Worm (Caenorhabditis elegans) whole organism, L1 larva: ENCODE results near the gene ZK377.15.

ENCODE experiments used
- alr-1 ChIP-seq: fragments of 200-800 bp; sonication (Bioruptor generic); optimal IDR thresholded peaks from 2 replicates; lab custom pipeline; 2018; ENCODE audit warnings: borderline replicate concordance, mild to moderate bottlenecking, missing genetic modification characterization, missing compliant biosample characterization
- ama-1 ChIP-seq: fragments of 150-350 bp; optimal IDR thresholded peaks from 2 replicates; lab custom pipeline; 2014
- elt-3 ChIP-seq, 6 experiments: fragments of 150-350 bp in 1 of 6; sonication (generic microtip); optimal IDR thresholded peaks; 2 replicates each; lab custom pipeline; 2017 to 2018; ENCODE audit warnings: missing biosample characterization in 6 of 6, missing genetic modification characterization in 6 of 6, inconsistent platforms in 1 of 6
- lin-13 ChIP-seq: fragments of 150-350 bp; optimal IDR thresholded peaks from 2 replicates; lab custom pipeline; 2014; ENCODE audit warnings: missing biosample characterization, missing genetic modification reagents, missing genetic modification characterization
- lin-35 ChIP-seq, 2 experiments: fragments of 150-350 bp; optimal IDR thresholded peaks; 2 replicates each; lab custom pipeline; 2014; ENCODE audit warnings: missing biosample characterization in 2 of 2, missing genetic modification characterization in 2 of 2, missing genetic modification reagents in 2 of 2
- mef-2 ChIP-seq: fragments of 150-350 bp; optimal IDR thresholded peaks from 2 replicates; lab custom pipeline; 2014; ENCODE audit warnings: missing biosample characterization, missing genetic modification characterization
- nhr-20 ChIP-seq: sonication (generic microtip); optimal IDR thresholded peaks from 2 replicates; lab custom pipeline; 2016; ENCODE audit warnings: mild to moderate bottlenecking, missing genetic modification characterization, missing compliant biosample characterization
- nhr-76 ChIP-seq: sonication (generic microtip); optimal IDR thresholded peaks from 2 replicates; lab custom pipeline; 2017; ENCODE audit warnings: missing biosample characterization, missing genetic modification characterization
- nhr-77 ChIP-seq: fragments of 150-350 bp; optimal IDR thresholded peaks from 2 replicates; lab custom pipeline; 2014; ENCODE audit warnings: missing biosample characterization, missing genetic modification characterization
- unc-62 ChIP-seq: fragments of 150-350 bp; optimal IDR thresholded peaks from 2 replicates; lab custom pipeline; 2014; ENCODE audit warnings: missing biosample characterization, missing genetic modification reagents, missing genetic modification characterization
- zag-1 ChIP-seq: fragments of 150-350 bp; optimal IDR thresholded peaks from 2 replicates; lab custom pipeline; 2014; ENCODE audit warnings: missing biosample characterization, missing genetic modification characterization
- ztf-11 ChIP-seq, 2 experiments: sonication (generic microtip); optimal IDR thresholded peaks; 2 replicates each; lab custom pipeline; 2016 to 2017; ENCODE audit warnings: missing genetic modification characterization in 2 of 2, missing biosample characterization in 1 of 2, missing compliant biosample characterization in 1 of 2

- no peak for TF ChIP-seq ztf-11 (tag; optimal IDR thresholded peaks at IDR 0.05; lab: Kevin White, UChicago)
- no peak for TF ChIP-seq nhr-76 (tag; lab: Kevin White, UChicago)
- TF ChIP-seq alr-1, result no peak
- TF ChIP-seq lin-35 (GFP tag; optimal IDR thresholded peaks at IDR 0.05; lab: Kevin White, UChicago), result no peak
- TF ChIP-seq mef-2 (tag; lab: Kevin White, UChicago), result no peak
- no peak for TF ChIP-seq zag-1 (tag; lab: Kevin White, UChicago)
- TF ChIP-seq elt-3 (tag; optimal IDR thresholded peaks at IDR 0.05; lab: Kevin White, UChicago), result no peak
- TF ChIP-seq nhr-20, result no peak
- no peak for TF ChIP-seq unc-62 (GFP tag; lab: Kevin White, UChicago)
- TF ChIP-seq ama-1 (lab: Kevin White, UChicago), result no peak
- no peak for TF ChIP-seq lin-13 (GFP tag; lab: Kevin White, UChicago)
- no peak for TF ChIP-seq nhr-77 (tag; lab: Kevin White, UChicago)
These were observed at the start of gene ZK377.15, which contains the start of gene sax-3 for ce11 chrX:3465785-3466184.
